Fruit fly (Drosophila melanogaster): ENCODE results near the gene CG43208.

dm6 chr3R:13303126-13303525 lies at the start of gene CG43208:
- TF ChIP-seq fd85E (GFP tag; optimal IDR thresholded peaks at IDR 0.05) (no peak), Eip78C (GFP tag) (no peak)
